Fruit fly (Drosophila melanogaster): Measurements from ENCODE around the gene CG18530.

DNA sequence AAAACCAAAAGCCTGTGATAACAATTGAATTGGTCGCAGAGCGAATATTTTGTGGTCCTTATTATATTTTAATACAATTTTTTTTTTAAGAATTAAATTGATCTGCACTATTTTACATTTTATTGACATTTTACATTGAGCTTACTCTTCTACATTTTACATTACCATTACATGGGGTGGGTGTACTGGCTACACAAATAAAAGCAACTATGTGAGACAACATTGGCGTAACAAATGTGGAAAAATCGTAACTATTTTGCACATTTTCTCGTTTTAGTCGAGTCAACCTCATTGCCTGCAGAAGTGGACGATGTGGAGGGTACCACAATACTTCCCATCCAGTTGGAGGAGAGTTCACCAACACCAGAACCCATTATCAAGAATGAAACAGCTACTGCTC is 17.4 kb downstream of the CG18530 start:
- TF ChIP-seq CG4617 (GFP tag; optimal IDR thresholded peaks at IDR 0.05; ENCODE audit: borderline replicate concordance), result no peak
- TF ChIP-seq CG16779 (GFP tag; IDR thresholded peaks at IDR 0.05), result no peak
- no peak for TF ChIP-seq CG15269 (tag; optimal IDR thresholded peaks at IDR 0.05)
- TF ChIP-seq tio (GFP tag; optimal IDR thresholded peaks at IDR 0.05), result no peak
- TF ChIP-seq Antp (GFP tag; optimal IDR thresholded peaks at IDR 0.05), result no peak
- TF ChIP-seq E2f2 (GFP tag; IDR thresholded peaks at IDR 0.05), result no peak

Measured in whole organism, embryonic.